Worm (Caenorhabditis elegans): Measurements from ENCODE around the gene F09C6.16.
"Not testable (repeated sequence)": the region's sequence is repeated elsewhere in the genome, so short reads cannot be mapped to it uniquely, and the experiment has no call there.

F09C6.16 gene

ce11 chrV:16950036-16950435 lies 40.3 kb upstream of the F09C6.16 start:
- TF ChIP-seq madf-6 (GFP tag; IDR thresholded peaks at IDR 0.05): peak; percentile 90
- no peak for TF ChIP-seq dpff-1 (tag; optimal IDR thresholded peaks at IDR 0.05)
- no peak for TF ChIP-seq F49E8.2 (tag; optimal IDR thresholded peaks at IDR 0.05; ENCODE audit: insufficient read depth)
- no peak for TF ChIP-seq snpc-4 (GFP tag; optimal IDR thresholded peaks at IDR 0.05)
- peak in 1 of 4 experiments; percentile 40 for TF ChIP-seq snpc-4 (tag; optimal IDR thresholded peaks at IDR 0.05)
- no peak for TF ChIP-seq nhr-120 (GFP tag; IDR thresholded peaks at IDR 0.05)
- TF ChIP-seq ztf-28 (GFP tag; IDR thresholded peaks at IDR 0.05): no peak
- TF ChIP-seq ztf-26 (tag; optimal IDR thresholded peaks at IDR 0.05): no peak
- peak; percentile 84 for TF ChIP-seq xnd-1 (tag; optimal IDR thresholded peaks at IDR 0.05)
- no peak for TF ChIP-seq mcd-1 (GFP tag; IDR thresholded peaks at IDR 0.05)
- TF ChIP-seq F39B2.1 (GFP tag; IDR thresholded peaks at IDR 0.05): no peak
- no peak for TF ChIP-seq ceh-79 (tag; optimal IDR thresholded peaks at IDR 0.05)
- no peak for TF ChIP-seq F57A8.1 (GFP tag; optimal IDR thresholded peaks at IDR 0.05)
- no peak for TF ChIP-seq ztf-22 (GFP tag; optimal IDR thresholded peaks at IDR 0.05)
- TF ChIP-seq efl-1 (GFP tag; optimal IDR thresholded peaks at IDR 0.05): peak; percentile 79
- TF ChIP-seq attf-6 (GFP tag; IDR thresholded peaks at IDR 0.05): peak; percentile 78
- 0 out of 2 replicates have a peak, but pooled peaks have one; percentile 42 for TF ChIP-seq madf-3 (GFP tag; IDR thresholded peaks at IDR 0.05)
- no peak for TF ChIP-seq sea-2 (GFP tag; IDR thresholded peaks at IDR 0.05)
- TF ChIP-seq madf-10 (tag; optimal IDR thresholded peaks at IDR 0.05): no peak
- TF ChIP-seq K12H6.12 (tag; optimal IDR thresholded peaks at IDR 0.05): no peak
- TF ChIP-seq ztf-25 (GFP tag; IDR thresholded peaks at IDR 0.05): no peak
- TF ChIP-seq ets-4 (GFP tag; optimal IDR thresholded peaks at IDR 0.05): no peak
- no peak for TF ChIP-seq mes-4 (tag; optimal IDR thresholded peaks at IDR 0.05)
- no peak for TF ChIP-seq B0336.3 (GFP tag; IDR thresholded peaks at IDR 0.05)
- TF ChIP-seq pha-4 (tag; optimal IDR thresholded peaks at IDR 0.05): no peak
- peak; percentile 78 for TF ChIP-seq madf-8 (GFP tag; conservative IDR thresholded peaks at IDR 0.05)
- TF ChIP-seq dpl-1 (GFP tag; optimal IDR thresholded peaks at IDR 0.05): peak; percentile 38

- not testable (repeated sequence) for TF ChIP-seq nhr-179 (tag; optimal IDR thresholded peaks at IDR 0.05); ceh-100 (GFP tag; IDR thresholded peaks at IDR 0.05); snpc-4 (GFP tag; optimal IDR thresholded peaks at IDR 0.05); snpc-4 (tag; optimal IDR thresholded peaks at IDR 0.05)
Measured at ce11 chrV:16949609-16950008, 39.8 kb upstream of the F09C6.16 start, which contains the start of gene fbxa-111. Gene fbxa-111, minus strand, starts transcription at chrV:16949709.

- TF ChIP-seq hsf-1 (GFP tag; IDR thresholded peaks at IDR 0.05); B0336.3 (GFP tag; IDR thresholded peaks at IDR 0.05); repo-1 (tag; optimal IDR thresholded peaks at IDR 0.05): not testable (repeated sequence)
Measured at ce11 chrV:16948011-16948410, 38.2 kb upstream of the F09C6.16 start, which contains the start of gene fbxa-112. Gene fbxa-112, minus strand, starts transcription at chrV:16948111.

ce11 chrV:16938731-16939130 lies 29.0 kb upstream of the F09C6.16 start, which contains the start of gene fbxa-148:
Gene fbxa-148, plus strand, starts transcription at chrV:16939031.
- TF ChIP-seq T26A5.8 (tag; optimal IDR thresholded peaks at IDR 0.05); T07F8.4 (tag; optimal IDR thresholded peaks at IDR 0.05); attf-3 (GFP tag; conservative IDR thresholded peaks at IDR 0.05): not testable (repeated sequence)

ce11 chrV:16927345-16927744 lies 17.6 kb upstream of the F09C6.16 start, which contains the start of gene Y102A5C.36:
Gene Y102A5C.36, minus strand, starts transcription at chrV:16927445.
- TF ChIP-seq egl-18 (GFP tag; IDR thresholded peaks at IDR 0.05) (no peak), Y95B8A.8 (GFP tag; IDR thresholded peaks at IDR 0.05) (no peak), ceh-91 (GFP tag; IDR thresholded peaks at IDR 0.05) (no peak), zim-3 (tag; optimal IDR thresholded peaks at IDR 0.05) (no peak), lin-40 (tag; optimal IDR thresholded peaks at IDR 0.05) (no peak), akir-1 (GFP tag; optimal IDR thresholded peaks at IDR 0.05) (no peak), somi-1 (GFP tag; optimal IDR thresholded peaks at IDR 0.05) (no peak)

Measured in whole organism, young adult.